Fruit fly (Drosophila melanogaster) whole organism: ENCODE data around the gene Try29F.

Source experiments
- Dll ChIP-seq: fragments of >200 bp; optimal IDR thresholded peaks from 2 replicates; lab custom pipeline; 2017
- pan ChIP-seq: fragments of >200 bp; optimal IDR thresholded peaks from 2 replicates; lab custom pipeline; 2017
- usp ChIP-seq: fragments of >200 bp; optimal IDR thresholded peaks from 2 replicates; lab custom pipeline; 2017; ENCODE audit warnings: missing biosample characterization, missing genetic modification characterization, mixed read lengths

dm6 chr2L:9031736-9032135 lies 33.4 kb downstream of the Try29F start, which contains the start of gene CG9582:
- TF ChIP-seq usp = no peak
- no peak for TF ChIP-seq Dll
- TF ChIP-seq pan (lab: Kevin White, UChicago) = no peak
